Fruit fly (Drosophila melanogaster): ENCODE data around the gene CG17544.

Gene CG17544

DNA sequence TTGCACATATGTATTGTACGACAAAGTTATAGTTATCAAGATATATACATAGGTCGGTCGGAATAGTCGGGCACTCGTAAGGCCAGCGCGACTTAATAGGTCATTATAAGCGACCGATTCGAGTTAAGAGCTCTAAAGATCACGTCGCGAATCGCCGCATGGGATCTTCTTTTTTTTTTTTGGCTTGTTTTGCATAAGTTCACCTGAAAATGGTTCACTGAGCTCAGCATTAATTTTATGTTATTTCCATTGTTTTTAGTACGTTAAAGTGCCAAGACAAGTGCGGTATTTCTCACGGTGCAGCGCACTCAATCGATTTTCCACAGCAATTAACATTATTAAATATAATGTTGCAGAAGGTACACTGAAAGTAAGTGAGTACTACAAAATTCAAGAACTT is 43.0 kb upstream of the CG17544 start:
- TF ChIP-seq CG11294 (GFP tag; IDR thresholded peaks at IDR 0.05), result peak; percentile 16; the same call in 1 of the 2 replicates
- no peak for TF ChIP-seq Hr39 (GFP tag; optimal IDR thresholded peaks at IDR 0.05)
- no peak for TF ChIP-seq dsx (GFP tag; optimal IDR thresholded peaks at IDR 0.05; ENCODE audit: poor library complexity, severe bottlenecking)
- TF ChIP-seq CG9139 (GFP tag; optimal IDR thresholded peaks at IDR 0.05), result no peak
- TF ChIP-seq CG8119 (GFP tag; IDR thresholded peaks at IDR 0.05), result peak; percentile 13; the same call in 1 of the 3 replicates
- TF ChIP-seq CG6163 (GFP tag; IDR thresholded peaks at IDR 0.05), result peak; percentile 22
- no peak for TF ChIP-seq dac (GFP tag; optimal IDR thresholded peaks at IDR 0.05)
- TF ChIP-seq CG15336 (GFP tag; IDR thresholded peaks at IDR 0.05), result no peak; the same call in 1 of the 2 replicates
- TF ChIP-seq spab (GFP tag; optimal IDR thresholded peaks at IDR 0.05), result no peak
- TF ChIP-seq Sox102F (GFP tag; optimal IDR thresholded peaks at IDR 0.05), result no peak
- TF ChIP-seq lz (GFP tag; optimal IDR thresholded peaks at IDR 0.05), result no peak
- no peak for TF ChIP-seq esn (GFP tag; optimal IDR thresholded peaks at IDR 0.05)
- TF ChIP-seq Hr4 (GFP tag; optimal IDR thresholded peaks at IDR 0.05), result peak; percentile 12
- TF ChIP-seq Smox (GFP tag; optimal IDR thresholded peaks at IDR 0.05), result no peak
- TF ChIP-seq topi (GFP tag; optimal IDR thresholded peaks at IDR 0.05), result no peak
- TF ChIP-seq eg (GFP tag; IDR thresholded peaks at IDR 0.05), result peak; percentile 37; the same call in 1 of the 3 replicates
- no peak for TF ChIP-seq fkh (GFP tag; optimal IDR thresholded peaks at IDR 0.05)
- TF ChIP-seq fd59A (GFP tag; optimal IDR thresholded peaks at IDR 0.05), result no peak
- peak; percentile 44; the same call in 1 of the 2 replicates for TF ChIP-seq Gug (GFP tag; IDR thresholded peaks at IDR 0.05)
- no peak for TF ChIP-seq svp (GFP tag)
- TF ChIP-seq acj6 (GFP tag; optimal IDR thresholded peaks at IDR 0.05), result no peak
- TF ChIP-seq Ets96B (tag; optimal IDR thresholded peaks at IDR 0.05), result no peak
- TF ChIP-seq Eip78C (GFP tag), result peak; percentile 76

- TF ChIP-seq OdsH (GFP tag; optimal IDR thresholded peaks at IDR 0.05), result no peak
- no peak for TF ChIP-seq topi (GFP tag; optimal IDR thresholded peaks at IDR 0.05)
- TF ChIP-seq salr (GFP tag; optimal IDR thresholded peaks at IDR 0.05), result no peak
- no peak for TF ChIP-seq lz (GFP tag; optimal IDR thresholded peaks at IDR 0.05)
- no peak for TF ChIP-seq Sox102F (GFP tag; optimal IDR thresholded peaks at IDR 0.05)
- TF ChIP-seq CG7368 (GFP tag; optimal IDR thresholded peaks at IDR 0.05), result no peak
- TF ChIP-seq CG1621 (tag; optimal IDR thresholded peaks at IDR 0.05), result peak; percentile 28
- TF ChIP-seq CG8119 (GFP tag; IDR thresholded peaks at IDR 0.05), result no peak
- TF ChIP-seq fd59A (GFP tag; optimal IDR thresholded peaks at IDR 0.05), result no peak
- no peak for TF ChIP-seq spab (GFP tag; optimal IDR thresholded peaks at IDR 0.05)
- no peak for TF ChIP-seq Sox14 (GFP tag; optimal IDR thresholded peaks at IDR 0.05)
- no peak for TF ChIP-seq CG9139 (GFP tag; optimal IDR thresholded peaks at IDR 0.05)
- peak; percentile 30 for TF ChIP-seq CG8632 (GFP tag; optimal IDR thresholded peaks at IDR 0.05)
- TF ChIP-seq CG3032 (tag; optimal IDR thresholded peaks at IDR 0.05), result peak; percentile 18
- TF ChIP-seq vri (GFP tag; optimal IDR thresholded peaks at IDR 0.05), result peak; percentile 16
- no peak for TF ChIP-seq CG11294 (GFP tag; IDR thresholded peaks at IDR 0.05)
- no peak for TF ChIP-seq Ets21C (GFP tag; optimal IDR thresholded peaks at IDR 0.05)
- TF ChIP-seq svp (GFP tag), result no peak
- TF ChIP-seq CG6808 (GFP tag; optimal IDR thresholded peaks at IDR 0.05), result peak; percentile 31
- TF ChIP-seq Blimp-1 (GFP tag; optimal IDR thresholded peaks at IDR 0.05), result no peak
- no peak for TF ChIP-seq Gug (GFP tag; IDR thresholded peaks at IDR 0.05)
- no peak for TF ChIP-seq CG34406 (GFP tag; optimal IDR thresholded peaks at IDR 0.05)
- peak; percentile 7 for TF ChIP-seq acj6 (GFP tag; optimal IDR thresholded peaks at IDR 0.05)
- no peak for TF ChIP-seq Met (GFP tag; optimal IDR thresholded peaks at IDR 0.05)
- TF ChIP-seq dsx (GFP tag; optimal IDR thresholded peaks at IDR 0.05; ENCODE audit: poor library complexity, severe bottlenecking), result peak; percentile 49
- no peak for TF ChIP-seq CG8319 (GFP tag; optimal IDR thresholded peaks at IDR 0.05)
- TF ChIP-seq Eip75B (GFP tag; optimal IDR thresholded peaks at IDR 0.05), result peak; percentile 78
- no peak for TF ChIP-seq dac (GFP tag; optimal IDR thresholded peaks at IDR 0.05)
- TF ChIP-seq eg (GFP tag; IDR thresholded peaks at IDR 0.05), result 0 out of 3 replicates have a peak, but pooled peaks have one; percentile 34
- no peak for TF ChIP-seq fkh (GFP tag; optimal IDR thresholded peaks at IDR 0.05)
- no peak for TF ChIP-seq Eip78C (GFP tag)
- no peak for TF ChIP-seq net (GFP tag; optimal IDR thresholded peaks at IDR 0.05)
- no peak for TF ChIP-seq Hr38 (GFP tag; optimal IDR thresholded peaks at IDR 0.05)
- no peak for TF ChIP-seq CG6854 (GFP tag; optimal IDR thresholded peaks at IDR 0.05)
- TF ChIP-seq CG6163 (GFP tag; IDR thresholded peaks at IDR 0.05), result peak; percentile 91
- TF ChIP-seq cyc (GFP tag; optimal IDR thresholded peaks at IDR 0.05), result no peak
- TF ChIP-seq pdm3 (GFP tag; optimal IDR thresholded peaks at IDR 0.05), result peak; percentile 54
- TF ChIP-seq Eip93F (GFP tag; optimal IDR thresholded peaks at IDR 0.05), result no peak
- no peak for TF ChIP-seq fd85E (GFP tag; optimal IDR thresholded peaks at IDR 0.05)
- no peak for TF ChIP-seq CG10669 (GFP tag; optimal IDR thresholded peaks at IDR 0.05)
- no peak for TF ChIP-seq CG4318 (GFP tag; optimal IDR thresholded peaks at IDR 0.05)
- TF ChIP-seq Sox15 (GFP tag; optimal IDR thresholded peaks at IDR 0.05), result no peak
- peak; percentile 9 for TF ChIP-seq Ets96B (tag; optimal IDR thresholded peaks at IDR 0.05)
- no peak for TF ChIP-seq Hr4 (GFP tag; optimal IDR thresholded peaks at IDR 0.05)
These were observed 42.4 kb upstream of the CG17544 start for dm6 chr2L:19440732-19441131.

All from whole organism, prepupa.